Worm (Caenorhabditis elegans) whole organism, L3 larva: ENCODE results near the gene elo-8.
"Not testable (repeated sequence)": the region's sequence is repeated elsewhere in the genome, so short reads cannot be mapped to it uniquely, and the experiment has no call there.

Experiments
- R02D3.7 ChIP-seq: fragments of 150-350 bp; optimal IDR thresholded peaks from 2 replicates; lab custom pipeline; 2014; ENCODE audit warnings: missing biosample characterization, missing genetic modification characterization
- ama-1 ChIP-seq: fragments of 150-350 bp; optimal IDR thresholded peaks from 2 replicates; lab custom pipeline; 2018
- ceh-16 ChIP-seq: sonication (generic microtip); optimal IDR thresholded peaks from 2 replicates; lab custom pipeline; 2017; ENCODE audit warnings: missing biosample characterization, missing genetic modification characterization
- ceh-28 ChIP-seq: fragments of 150-350 bp; optimal IDR thresholded peaks from 2 replicates; lab custom pipeline; 2014; ENCODE audit warnings: missing biosample characterization, missing genetic modification reagents, missing genetic modification characterization
- ceh-82 ChIP-seq: fragments of 150-350 bp; optimal IDR thresholded peaks from 2 replicates; lab custom pipeline; 2014; ENCODE audit warnings: missing biosample characterization, missing genetic modification characterization
- ceh-9 ChIP-seq: sonication (generic microtip); optimal IDR thresholded peaks from 2 replicates; lab custom pipeline; 2018; ENCODE audit warnings: missing biosample characterization, missing genetic modification characterization
- daf-12 ChIP-seq: fragments of 150-350 bp; optimal IDR thresholded peaks from 2 replicates; lab custom pipeline; 2014; ENCODE audit warnings: missing biosample characterization, missing genetic modification reagents, missing genetic modification characterization
- egl-5 ChIP-seq: fragments of 150-350 bp; optimal IDR thresholded peaks from 2 replicates; lab custom pipeline; 2017; ENCODE audit warnings: missing biosample characterization, missing genetic modification reagents, missing genetic modification characterization, inconsistent platforms
- elt-1 ChIP-seq: fragments of 150-350 bp; optimal IDR thresholded peaks from 2 replicates; lab custom pipeline; 2014; ENCODE audit warnings: missing biosample characterization, missing genetic modification characterization
- fkh-10 ChIP-seq: sonication (generic microtip); optimal IDR thresholded peaks from 2 replicates; lab custom pipeline; 2017; ENCODE audit warnings: missing biosample characterization, missing genetic modification reagents, missing genetic modification characterization
- fos-1 ChIP-seq: fragments of 150-350 bp; optimal IDR thresholded peaks from 2 replicates; lab custom pipeline; 2014; ENCODE audit warnings: missing biosample characterization, missing genetic modification characterization
- hmg-11 ChIP-seq: sonication (generic microtip); optimal IDR thresholded peaks from 2 replicates; lab custom pipeline; 2016; ENCODE audit warnings: missing genetic modification characterization, missing compliant biosample characterization
- lin-15B ChIP-seq: fragments of 150-350 bp; optimal IDR thresholded peaks from 2 replicates; lab custom pipeline; 2014; ENCODE audit warnings: missing biosample characterization, missing genetic modification characterization
- mml-1 ChIP-seq: fragments of 150-350 bp; sonication (generic microtip); optimal IDR thresholded peaks from 3 replicates; lab custom pipeline; 2014; ENCODE audit warnings: missing biosample characterization, missing genetic modification characterization
- nhr-11 ChIP-seq: fragments of 150-350 bp; optimal IDR thresholded peaks from 2 replicates; lab custom pipeline; 2014; ENCODE audit warnings: missing biosample characterization, missing genetic modification characterization
- nhr-12 ChIP-seq: fragments of 150-350 bp; optimal IDR thresholded peaks from 2 replicates; lab custom pipeline; 2014; ENCODE audit warnings: missing biosample characterization, missing genetic modification characterization
- nhr-23 ChIP-seq: fragments of 150-350 bp; optimal IDR thresholded peaks from 2 replicates; lab custom pipeline; 2014; ENCODE audit warnings: missing biosample characterization, missing genetic modification reagents, missing genetic modification characterization
- nhr-25 ChIP-seq: sonication (generic microtip); optimal IDR thresholded peaks from 2 replicates; lab custom pipeline; 2017; ENCODE audit warnings: missing biosample characterization, missing genetic modification characterization
- nhr-28 ChIP-seq: fragments of 150-350 bp; optimal IDR thresholded peaks from 2 replicates; lab custom pipeline; 2014; ENCODE audit warnings: missing biosample characterization, missing genetic modification characterization
- nhr-76 ChIP-seq: fragments of 150-350 bp; sonication (generic microtip); optimal IDR thresholded peaks from 5 replicates; lab custom pipeline; 2014; ENCODE audit warnings: missing biosample characterization, missing genetic modification characterization
- nhr-77 ChIP-seq: fragments of 150-350 bp; optimal IDR thresholded peaks from 2 replicates; lab custom pipeline; 2014; ENCODE audit warnings: missing biosample characterization, missing genetic modification characterization
- pha-4 ChIP-seq: fragments of 150-350 bp; optimal IDR thresholded peaks from 2 replicates; lab custom pipeline; 2014; ENCODE audit warnings: missing biosample characterization, missing genetic modification reagents, missing genetic modification characterization
- sea-2 ChIP-seq: fragments of 150-350 bp; sonication (generic microtip); optimal IDR thresholded peaks from 4 replicates; lab custom pipeline; 2014; ENCODE audit warnings: missing biosample characterization, missing genetic modification reagents, missing genetic modification characterization
- snpc-4 ChIP-seq: fragments of 150-350 bp; optimal IDR thresholded peaks from 2 replicates; lab custom pipeline; 2014; ENCODE audit warnings: missing biosample characterization, missing genetic modification characterization
- unc-62 ChIP-seq: fragments of 150-350 bp; sonication (generic microtip); optimal IDR thresholded peaks from 4 replicates; lab custom pipeline; 2014; ENCODE audit warnings: missing biosample characterization, missing genetic modification reagents, missing genetic modification characterization
- zag-1 ChIP-seq: fragments of 150-350 bp; optimal IDR thresholded peaks from 2 replicates; lab custom pipeline; 2014; ENCODE audit warnings: missing biosample characterization, missing genetic modification characterization

Gene elo-8

DNA sequence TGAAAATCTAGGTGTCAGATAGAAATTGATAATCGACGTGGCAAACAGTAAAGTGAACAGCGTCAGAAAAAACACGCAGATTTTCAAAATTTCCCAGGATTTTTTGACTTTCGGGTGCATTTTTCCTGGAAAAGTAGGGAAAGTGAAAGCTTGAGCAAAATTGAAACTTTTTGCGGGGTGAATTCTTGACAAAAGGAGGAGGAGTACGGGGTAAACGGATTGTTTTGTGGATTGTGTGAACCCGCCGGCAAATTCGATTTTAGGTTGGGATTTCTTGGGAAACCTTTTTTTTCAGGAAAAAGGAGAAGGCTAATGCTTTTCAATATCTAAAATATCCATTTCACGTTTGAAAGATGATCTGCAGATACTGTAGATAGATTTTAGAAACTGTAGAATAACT is 2.9 kb upstream of the elo-8 start, which contains the start of gene Y47D3A.34:
Gene Y47D3A.34, minus strand, starts transcription at position 120 of the 400 bp plus-strand sequence.
- TF ChIP-seq fkh-10 (GFP tag; lab: Kevin White, UChicago) (peak; percentile 85), nhr-25 (no peak)

- TF ChIP-seq hmg-11 = no peak
- TF ChIP-seq elt-1 = no peak
- TF ChIP-seq ceh-28 (tag; lab: Kevin White, UChicago) = peak; percentile 31
Observed at ce11 chrIII:11231408-11231807, 461 bp downstream of the elo-8 start.

ce11 chrIII:11230581-11230980 is 1.3 kb downstream of the elo-8 start:
- TF ChIP-seq ceh-9 (no peak), ceh-28 (tag; lab: Kevin White, UChicago) (peak; percentile 38)

DNA sequence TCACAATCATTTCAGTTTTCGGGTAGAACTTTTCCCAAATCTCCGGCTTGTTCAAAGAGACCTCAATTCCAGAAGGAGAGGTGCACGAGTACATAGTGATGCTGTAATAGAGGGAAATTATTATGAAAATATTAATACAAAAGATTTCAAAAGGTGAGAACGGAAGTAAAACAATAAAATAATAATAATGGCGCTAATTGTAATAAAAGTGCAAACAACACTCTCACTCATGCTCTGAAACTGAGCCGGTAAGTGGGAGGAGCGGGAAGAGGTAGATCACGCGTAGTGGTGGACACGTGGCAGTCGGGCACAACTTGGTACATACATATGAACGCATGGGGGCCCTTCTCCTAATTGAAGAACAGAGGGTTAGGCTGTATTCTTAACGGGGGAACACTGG is 4.8 kb downstream of the elo-8 start, which contains the start of gene tbx-37:
Gene tbx-37, minus strand, starts transcription at position 101 of the 400 bp plus-strand sequence.
- TF ChIP-seq ama-1 (lab: Kevin White, UChicago) = no peak
- TF ChIP-seq fos-1 (tag; lab: Kevin White, UChicago) = no peak
- no peak for TF ChIP-seq nhr-28 (tag; lab: Kevin White, UChicago)
- TF ChIP-seq sea-2 (GFP tag; lab: Kevin White, UChicago) = no peak
- TF ChIP-seq fkh-10 (GFP tag; lab: Kevin White, UChicago) = no peak
- TF ChIP-seq nhr-23 (tag; lab: Kevin White, UChicago) = no peak
- no peak for TF ChIP-seq daf-12
- no peak for TF ChIP-seq nhr-11 (tag; lab: Kevin White, UChicago)
- no peak for TF ChIP-seq lin-15B (tag; lab: Kevin White, UChicago)
- no peak for TF ChIP-seq R02D3.7 (tag; lab: Kevin White, UChicago)
- TF ChIP-seq egl-5 (tag; lab: Kevin White, UChicago) = no peak
- TF ChIP-seq unc-62 (GFP tag; lab: Kevin White, UChicago) = no peak
- TF ChIP-seq ceh-28 (tag; lab: Kevin White, UChicago) = no peak
- no peak for TF ChIP-seq pha-4
- no peak for TF ChIP-seq nhr-77 (tag; lab: Kevin White, UChicago)

DNA sequence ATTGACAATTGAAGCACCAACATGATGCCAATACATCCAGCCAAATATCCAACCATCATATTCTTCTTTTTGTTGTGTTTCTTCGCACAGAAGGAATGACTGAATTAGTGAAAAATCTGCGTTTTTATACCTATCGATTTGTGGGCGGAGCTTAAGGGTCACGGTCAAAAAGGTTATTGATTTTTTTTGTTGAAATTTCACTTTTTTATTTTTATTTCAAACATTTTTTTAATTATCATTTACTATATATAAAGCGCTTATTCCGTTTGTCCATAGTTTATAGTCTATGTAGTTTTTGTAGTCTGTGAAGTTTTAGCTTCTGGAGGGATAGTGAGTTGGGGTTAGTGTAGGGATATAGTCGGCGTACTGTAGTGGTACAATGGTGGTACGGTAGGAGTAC is 7.9 kb downstream of the elo-8 start, which contains the start of gene Y47D3A.13:
Gene Y47D3A.13, minus strand, starts transcription at position 101 of the 400 bp plus-strand sequence.
- not testable (repeated sequence) for TF ChIP-seq ama-1 (lab: Kevin White, UChicago); zag-1 (tag; lab: Kevin White, UChicago); fkh-10 (GFP tag; lab: Kevin White, UChicago)

- peak; percentile 99 for TF ChIP-seq ceh-28 (tag; lab: Kevin White, UChicago)
- TF ChIP-seq snpc-4 (tag; lab: Kevin White, UChicago) = no peak
- TF ChIP-seq, all 47 proteins: peak for 1
Observed at ce11 chrIII:11221583-11222191, 10.2 kb downstream of the elo-8 start.

DNA sequence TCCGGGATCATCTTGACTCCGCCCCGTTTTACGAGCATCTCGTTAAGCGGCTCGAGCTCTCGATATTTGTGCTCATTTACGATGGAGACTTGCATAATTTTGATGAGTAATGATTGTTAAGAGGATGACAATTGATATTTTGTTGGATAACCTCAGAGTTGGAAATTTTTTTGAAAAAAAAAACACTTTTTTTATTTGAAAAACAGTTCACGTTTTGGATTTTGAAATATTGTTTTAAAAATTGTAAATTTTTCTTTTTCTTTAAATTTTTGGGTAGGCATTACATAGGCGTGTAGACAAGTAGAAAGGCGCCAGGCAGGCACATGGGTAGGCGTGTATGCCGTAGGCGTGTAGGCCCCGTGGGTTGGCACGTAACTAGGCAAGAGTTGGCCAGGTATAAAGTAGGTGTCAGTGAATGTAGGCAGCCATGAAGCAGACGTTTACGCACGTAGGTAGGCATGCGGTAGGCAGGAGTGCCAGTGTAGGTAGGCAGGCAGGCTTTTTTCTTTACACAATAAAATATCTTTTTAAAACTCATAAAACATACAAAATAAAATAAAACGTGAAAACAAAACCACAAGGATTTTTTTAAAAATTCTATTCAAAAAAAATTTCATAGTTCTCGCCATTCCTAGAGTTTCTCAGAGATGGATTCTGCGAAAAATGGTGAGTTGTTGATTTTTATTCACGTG is 13.6 kb downstream of the elo-8 start, which contains the start of the genes tbx-34 and wht-8:
Gene tbx-34, minus strand, starts transcription at position 101 of the 692 bp plus-strand sequence.
Gene wht-8, plus strand, starts transcription at position 642 of the 692 bp plus-strand sequence.
- TF ChIP-seq ceh-16 (tag; lab: Kevin White, UChicago) = no peak
- TF ChIP-seq mml-1 (tag; lab: Kevin White, UChicago) = no peak
- TF ChIP-seq nhr-76 (tag; lab: Kevin White, UChicago) = no peak
- TF ChIP-seq nhr-12 (tag; lab: Kevin White, UChicago) = no peak
- no peak for TF ChIP-seq daf-12
- no peak for TF ChIP-seq ceh-82
- TF ChIP-seq pha-4 = no peak
- no peak for TF ChIP-seq ama-1 (lab: Kevin White, UChicago)

DNA sequence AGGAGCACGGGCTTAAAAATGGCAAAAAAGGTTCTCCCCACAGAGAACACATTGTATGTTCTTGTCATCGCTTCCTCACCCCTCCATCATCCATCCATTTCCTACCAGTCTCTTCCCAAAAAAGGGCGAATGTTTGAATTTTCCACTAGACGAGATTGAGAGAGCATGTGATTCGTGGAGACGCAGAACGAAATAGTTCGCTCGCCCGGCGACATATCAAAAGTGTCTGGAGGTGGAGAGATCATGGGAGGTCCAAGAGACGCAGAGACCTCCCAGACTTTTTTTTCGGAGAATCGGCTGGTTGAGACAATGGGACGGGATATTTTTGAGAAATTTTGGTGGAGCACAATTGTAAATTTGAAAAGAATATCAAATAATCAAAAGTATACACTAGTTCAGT is 23.5 kb downstream of the elo-8 start:
- TF ChIP-seq ceh-9 (no peak), hmg-11 (peak; percentile 52)
